Fruit fly (Drosophila melanogaster): ENCODE measurements around the gene CG34130.

Gene CG34130

DNA sequence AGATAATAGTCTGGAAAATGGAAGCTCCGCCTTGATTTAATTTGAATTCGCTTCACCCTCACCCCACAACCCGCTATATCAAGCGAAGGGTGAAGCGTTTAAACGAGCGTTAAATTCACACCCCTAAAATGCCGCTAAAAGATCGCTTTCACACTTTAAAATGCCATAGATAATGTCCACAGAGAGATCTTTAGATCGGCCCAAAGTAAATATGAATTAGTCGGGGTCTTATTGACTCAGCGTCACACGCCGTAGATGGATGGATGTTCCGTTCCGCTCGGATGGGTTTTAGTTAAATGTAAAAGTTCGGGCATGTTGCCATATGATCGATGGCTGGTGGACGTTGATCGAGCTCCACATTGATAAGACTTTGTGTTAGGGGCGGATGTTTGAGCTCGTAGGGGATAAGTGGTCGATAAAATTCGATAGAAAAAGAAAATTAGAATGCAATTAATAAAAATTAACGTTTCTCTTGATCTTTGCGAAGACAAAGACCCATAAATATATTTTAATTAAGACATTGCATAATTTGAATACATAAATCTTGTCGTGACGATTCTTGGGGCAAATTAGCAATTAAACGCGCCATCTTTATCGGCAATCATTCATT lies 38.4 kb upstream of the CG34130 start (continued):
- TF ChIP-seq CG15696 (tag; optimal IDR thresholded peaks at IDR 0.05) (peak; percentile 74), CG12104 (GFP tag; optimal IDR thresholded peaks at IDR 0.05) (peak; percentile 77), NC2β (GFP tag; optimal IDR thresholded peaks at IDR 0.05) (peak; percentile 88), kni (GFP tag; optimal IDR thresholded peaks at IDR 0.05) (peak; percentile 96), CG14667 (GFP tag; IDR thresholded peaks at IDR 0.05) (peak; percentile 44; the same call in 1 of the 2 replicates), Sry-β (GFP tag; optimal IDR thresholded peaks at IDR 0.05) (peak; percentile 59), NFAT (GFP tag; IDR thresholded peaks at IDR 0.05) (peak; percentile 79), Spps (tag; optimal IDR thresholded peaks at IDR 0.05) (peak; percentile 61), seq (GFP tag; IDR thresholded peaks at IDR 0.05) (peak; percentile 87), Adf1 (GFP tag; IDR thresholded peaks at IDR 0.05) (peak; percentile 55; the same call in 1 of the 2 replicates), CG11695 (GFP tag; IDR thresholded peaks at IDR 0.05) (peak; percentile 76; the same call in 2 of the 3 replicates), CoRest (tag; optimal IDR thresholded peaks at IDR 0.05) (peak; percentile 66), Deaf1 (tag; optimal IDR thresholded peaks at IDR 0.05) (peak; percentile 7), Gug (GFP tag; IDR thresholded peaks at IDR 0.05) (no peak; the same call in 3 of the 4 replicates), Ada2b (GFP tag; IDR thresholded peaks at IDR 0.05) (peak; percentile 60; the same call in 1 of the 2 replicates), CG1832 (GFP tag; optimal IDR thresholded peaks at IDR 0.05) (peak; percentile 31), MBD-R2 (GFP tag; IDR thresholded peaks at IDR 0.05) (peak; percentile 55; the same call in 1 of the 2 replicates), zen2 (GFP tag; IDR thresholded peaks at IDR 0.05; ENCODE audit: partially characterized antibody) (no peak), CG2889 (GFP tag; IDR thresholded peaks at IDR 0.05) (peak; percentile 53; the same call in 1 of the 3 replicates), pfk (GFP tag; optimal IDR thresholded peaks at IDR 0.05) (peak; percentile 81), CG30431 (GFP tag; optimal IDR thresholded peaks at IDR 0.05) (peak; percentile 40), CG3163 (GFP tag; optimal IDR thresholded peaks at IDR 0.05) (peak; percentile 70), eyg (GFP tag; optimal IDR thresholded peaks at IDR 0.05) (peak; percentile 90), crc (GFP tag; optimal IDR thresholded peaks at IDR 0.05) (peak; percentile 75), CG12659 (GFP tag; optimal IDR thresholded peaks at IDR 0.05) (peak; percentile 82), Ets65A (GFP tag) (peak; percentile 95), sna (GFP tag; IDR thresholded peaks at IDR 0.05; ENCODE audit: partially characterized antibody) (no peak), CG6683 (GFP tag; optimal IDR thresholded peaks at IDR 0.05) (peak; percentile 83), nmo (GFP tag; optimal IDR thresholded peaks at IDR 0.05) (no peak), CG6254 (GFP tag; optimal IDR thresholded peaks at IDR 0.05) (peak; percentile 85), pnt (GFP tag; optimal IDR thresholded peaks at IDR 0.05) (peak; percentile 84), Meics (GFP tag; optimal IDR thresholded peaks at IDR 0.05) (peak; percentile 72), Optix (GFP tag; IDR thresholded peaks at IDR 0.05) (peak; percentile 78), Chrac-16 (GFP tag; optimal IDR thresholded peaks at IDR 0.05) (peak; percentile 1), Dbx (GFP tag; IDR thresholded peaks at IDR 0.05) (peak; percentile 92), Hand (GFP tag; optimal IDR thresholded peaks at IDR 0.05) (peak; percentile 43), emc (GFP tag; optimal IDR thresholded peaks at IDR 0.05) (peak; percentile 23), CG4404 (GFP tag; IDR thresholded peaks at IDR 0.05) (no peak), Awh (GFP tag; IDR thresholded peaks at IDR 0.05) (peak; percentile 96), org-1 (GFP tag; optimal IDR thresholded peaks at IDR 0.05) (peak; percentile 86), ap (GFP tag; IDR thresholded peaks at IDR 0.05) (peak; percentile 51), CG10274 (GFP tag; optimal IDR thresholded peaks at IDR 0.05) (peak; percentile 87), slou (GFP tag; optimal IDR thresholded peaks at IDR 0.05) (peak; percentile 80), CG11247 (GFP tag; IDR thresholded peaks at IDR 0.05) (peak; percentile 92), yki (optimal IDR thresholded peaks at IDR 0.05) (no peak), CG6813 (GFP tag; optimal IDR thresholded peaks at IDR 0.05) (peak; percentile 91), CG8089 (GFP tag; optimal IDR thresholded peaks at IDR 0.05) (peak; percentile 91), CG17359 (tag; optimal IDR thresholded peaks at IDR 0.05) (peak; percentile 92), CG13424 (tag; optimal IDR thresholded peaks at IDR 0.05) (peak; percentile 80), stwl (tag; optimal IDR thresholded peaks at IDR 0.05) (peak; percentile 11)

Measured in whole organism, embryonic.